Worm (Caenorhabditis elegans): ENCODE measurements around the gene clc-2.

The clc-2 gene

DNA sequence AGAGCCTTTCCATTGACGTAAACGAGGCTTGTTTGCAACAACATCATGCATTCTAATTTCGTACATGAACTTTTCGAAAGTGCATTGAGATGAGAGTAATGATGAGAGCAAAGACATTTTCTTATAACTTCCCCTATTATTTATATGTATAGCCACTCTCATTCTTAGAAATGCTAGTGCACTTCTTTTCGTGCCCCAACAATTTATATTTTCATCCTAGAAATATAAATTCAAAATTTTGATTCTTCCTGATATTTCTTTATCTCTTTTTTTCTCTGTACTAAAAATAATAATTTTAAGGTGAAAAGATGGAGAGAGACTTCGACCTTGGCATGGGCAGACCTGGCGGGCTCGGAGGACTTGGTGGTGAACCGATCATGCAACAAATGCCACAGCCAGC, 47.7 kb downstream of the clc-2 start, which contains the start of gene mek-1:
TSS of gene mek-1 (plus strand) at position 301 of the 400 bp plus-strand sequence.
- TF ChIP-seq nhr-28 (tag; optimal IDR thresholded peaks at IDR 0.05) = no peak
- TF ChIP-seq lin-32 (GFP tag; optimal IDR thresholded peaks at IDR 0.05) = no peak
- no peak for TF ChIP-seq pha-4 (tag; optimal IDR thresholded peaks at IDR 0.05)
- TF ChIP-seq elt-3 (tag; optimal IDR thresholded peaks at IDR 0.05) = no peak
- no peak for TF ChIP-seq ceh-43 (GFP tag; optimal IDR thresholded peaks at IDR 0.05)
- TF ChIP-seq cnd-1 (tag; optimal IDR thresholded peaks at IDR 0.05) = no peak
- no peak for TF ChIP-seq ceh-83 (GFP tag; optimal IDR thresholded peaks at IDR 0.05)

DNA sequence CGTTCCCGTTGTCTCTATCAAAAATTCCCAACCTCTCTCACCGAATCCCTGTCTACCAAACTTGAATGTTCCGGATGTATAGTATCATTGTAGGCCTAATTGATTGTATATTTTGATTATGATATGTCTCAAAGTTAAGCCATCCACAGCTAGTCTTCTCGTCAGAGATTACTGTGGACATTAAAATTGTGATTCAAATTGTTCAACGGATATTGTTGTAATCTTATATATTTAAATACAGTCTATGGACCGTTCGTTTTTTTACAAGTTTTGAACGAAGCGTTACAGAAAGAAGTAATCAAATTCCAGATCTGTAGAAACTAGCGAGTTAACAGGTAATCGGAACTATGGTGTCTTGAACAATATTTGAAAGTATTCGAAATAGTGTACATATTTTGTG, 49.5 kb downstream of the clc-2 start, which contains the start of gene F48E3.9:
TSS of gene F48E3.9 (plus strand) at position 301 of the 400 bp plus-strand sequence.
- TF ChIP-seq cnd-1 (tag; optimal IDR thresholded peaks at IDR 0.05) (no peak), ztf-11 (tag; optimal IDR thresholded peaks at IDR 0.05) (no peak), nhr-28 (tag; optimal IDR thresholded peaks at IDR 0.05) (no peak), hlh-1 (tag; optimal IDR thresholded peaks at IDR 0.05) (no peak), elt-1 (tag; optimal IDR thresholded peaks at IDR 0.05; ENCODE audit: borderline replicate concordance, insufficient read depth) (no peak), lin-13 (tag; optimal IDR thresholded peaks at IDR 0.05) (no peak), mep-1 (tag; optimal IDR thresholded peaks at IDR 0.05) (no peak), ham-2 (GFP tag; optimal IDR thresholded peaks at IDR 0.05) (no peak), tbx-8 (GFP tag; optimal IDR thresholded peaks at IDR 0.05) (no peak), mls-2 (tag; optimal IDR thresholded peaks at IDR 0.05) (no peak)

Measured in whole organism, mixed stage, embryonic.